Worm (Caenorhabditis elegans) whole organism, dauer: ENCODE data around the gene col-129.

Source experiments
- unc-62 ChIP-seq: sonication (generic microtip); optimal IDR thresholded peaks from 2 replicates; lab custom pipeline; 2017; ENCODE audit warnings: missing biosample characterization, missing genetic modification reagents, missing genetic modification characterization

Gene col-129

DNA sequence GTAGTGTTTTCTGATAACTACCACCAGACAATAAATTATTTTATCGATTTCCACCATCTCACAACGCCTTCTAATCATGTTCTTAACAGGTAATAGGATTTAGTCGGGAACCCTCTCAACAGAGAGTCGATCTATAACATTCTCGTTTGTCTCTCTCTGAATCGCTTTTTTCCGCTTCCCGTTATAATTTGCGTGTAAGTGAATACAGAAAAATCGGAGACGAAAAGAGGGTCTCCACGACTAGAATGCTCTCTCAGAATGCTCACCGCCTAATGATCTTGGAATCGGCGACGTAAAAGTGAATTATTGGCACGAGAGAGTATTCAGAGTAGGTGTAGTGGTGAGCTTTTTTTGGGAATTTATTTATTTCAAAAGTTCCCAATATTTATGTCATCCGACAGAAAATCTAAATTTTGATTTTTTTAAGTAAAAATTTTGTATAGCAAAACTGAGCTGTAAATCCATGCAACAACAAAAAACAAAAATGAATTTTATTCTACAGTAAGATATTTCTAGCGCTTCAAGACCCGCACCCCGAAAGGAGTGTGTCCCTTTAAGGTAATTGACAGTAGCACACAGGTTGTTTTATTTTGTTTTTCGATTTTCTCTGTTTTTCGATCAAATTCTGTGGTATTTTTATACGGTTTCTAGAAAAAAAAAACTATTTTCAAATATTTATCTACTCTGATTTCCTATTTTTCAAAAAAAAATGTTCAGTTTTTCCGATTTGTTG, 16.7 kb upstream of the col-129 start:
- no peak for TF ChIP-seq unc-62 (GFP tag; lab: Kevin White, UChicago)

DNA sequence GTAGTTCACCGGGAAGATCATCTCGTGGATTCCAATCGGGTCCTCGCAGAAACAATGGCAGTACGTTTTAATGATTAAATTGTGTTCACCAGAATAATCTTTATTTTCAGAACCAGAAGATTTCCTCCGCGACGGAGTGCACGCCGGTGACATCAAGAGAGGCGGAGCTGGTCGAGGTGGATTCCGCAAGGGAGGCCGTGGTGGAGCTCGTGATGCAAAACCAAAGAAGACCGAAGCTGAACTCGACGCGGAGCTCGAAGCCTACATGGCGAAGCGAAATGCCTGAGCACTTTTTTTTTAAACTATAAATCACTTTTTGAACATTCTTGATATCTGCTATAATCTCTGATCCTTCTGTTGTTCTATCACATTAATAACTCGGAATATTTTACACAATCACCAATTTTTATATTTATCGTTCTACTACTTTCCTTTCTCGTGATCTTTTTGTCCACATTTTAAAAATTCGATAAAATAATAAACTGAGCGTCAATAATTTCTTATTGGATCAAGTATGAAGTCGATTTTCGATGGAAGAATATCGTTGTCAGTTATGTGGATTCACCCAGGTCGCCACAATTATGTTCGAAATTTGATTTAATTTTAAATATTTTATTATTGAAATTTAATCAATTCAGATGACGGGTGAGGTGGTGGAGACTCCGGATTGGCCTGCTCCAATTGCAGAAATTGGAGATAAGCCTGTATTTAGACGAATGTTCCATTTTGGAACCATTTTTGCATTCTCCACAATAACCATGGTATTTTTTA, 14.3 kb upstream of the col-129 start, which contains the start of gene dhhc-6:
Gene dhhc-6 (plus strand): TSS at position 639 of the 771 bp plus-strand sequence.
- no peak for TF ChIP-seq unc-62 (GFP tag; lab: Kevin White, UChicago)

DNA sequence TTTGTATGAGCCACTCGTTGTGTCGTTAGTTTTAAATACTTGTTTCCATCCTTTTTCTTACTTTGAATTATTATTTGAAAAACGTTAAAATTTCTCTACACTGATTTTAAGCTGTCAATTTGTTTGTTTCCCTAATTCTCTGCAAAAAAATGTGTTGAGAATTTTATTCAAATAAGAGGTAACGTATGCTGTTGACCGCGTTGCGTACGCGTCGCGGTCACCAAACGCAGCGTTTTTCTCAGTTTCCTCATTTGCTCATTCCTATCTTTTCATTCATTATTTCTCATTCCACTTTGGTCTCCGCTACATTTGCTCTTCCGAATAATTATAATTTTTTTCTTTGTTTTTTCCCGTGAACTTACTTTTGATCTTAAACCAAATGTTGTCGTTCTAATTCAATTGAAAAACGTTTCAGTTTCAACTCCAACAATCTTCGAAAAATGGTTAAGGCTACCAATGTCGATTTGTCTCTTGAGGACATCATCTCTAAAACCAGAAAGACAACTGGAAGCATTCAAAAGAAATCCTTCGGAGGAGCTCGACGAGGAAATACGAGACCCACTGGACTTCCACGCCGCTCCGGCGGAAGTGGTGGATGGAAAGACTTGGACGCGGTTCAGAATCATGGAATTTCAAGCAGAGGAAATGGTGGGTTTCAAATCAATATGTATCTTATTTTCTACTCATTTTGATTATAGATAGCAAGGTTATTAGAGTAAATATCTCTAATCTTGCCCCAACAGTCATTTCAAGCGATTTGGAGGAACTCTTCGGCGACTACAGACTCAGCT, 12.8 kb upstream of the col-129 start, which contains the start of gene aly-3:
Gene aly-3 (plus strand): TSS at position 409 of the 791 bp plus-strand sequence.
- no peak for TF ChIP-seq unc-62 (GFP tag; lab: Kevin White, UChicago)

DNA sequence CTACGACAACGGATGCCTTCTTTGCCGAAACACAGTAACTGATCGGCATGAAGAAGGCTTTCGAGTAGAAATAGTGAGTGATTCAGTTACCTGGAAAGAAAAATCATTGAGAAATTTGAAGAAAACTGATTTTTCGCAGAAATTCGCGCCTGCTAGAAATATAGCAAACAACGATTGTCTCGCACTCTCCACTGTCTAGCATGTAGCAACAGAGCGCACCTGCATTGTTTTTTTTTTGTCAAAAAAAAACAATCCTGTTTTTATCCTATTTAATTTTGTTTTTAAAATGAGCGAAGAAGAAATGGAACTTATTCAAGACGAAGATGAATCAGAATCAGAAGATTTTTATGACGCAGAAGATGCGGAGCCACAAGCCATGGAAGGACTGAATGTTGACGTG, 10.8 kb upstream of the col-129 start, which contains the start of the genes ddb-1 and M18.6:
Gene ddb-1 (minus strand): TSS at position 90 of the 400 bp plus-strand sequence.
Gene M18.6 (plus strand): TSS at position 235 of the 400 bp plus-strand sequence.
- no peak for TF ChIP-seq unc-62 (GFP tag; lab: Kevin White, UChicago)

DNA sequence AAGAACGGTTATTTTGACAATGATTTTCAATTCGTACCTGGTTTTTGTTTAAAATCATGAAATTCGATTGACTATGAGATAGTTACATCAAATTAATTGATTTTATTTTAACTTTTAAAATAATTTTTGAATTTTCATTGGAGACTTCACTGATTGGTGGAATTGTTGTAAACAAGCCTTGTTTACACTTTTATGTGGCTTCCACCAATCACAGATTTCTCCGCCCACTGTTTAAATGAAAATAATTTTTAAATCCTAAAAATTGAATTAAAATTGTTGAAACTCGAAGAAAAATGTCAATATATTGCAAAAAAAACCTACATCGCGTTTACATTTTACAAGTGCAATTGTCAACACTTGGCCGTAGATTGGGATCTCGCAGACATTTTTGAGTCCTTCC, 10.3 kb upstream of the col-129 start:
- no peak for TF ChIP-seq unc-62 (GFP tag; lab: Kevin White, UChicago)

DNA sequence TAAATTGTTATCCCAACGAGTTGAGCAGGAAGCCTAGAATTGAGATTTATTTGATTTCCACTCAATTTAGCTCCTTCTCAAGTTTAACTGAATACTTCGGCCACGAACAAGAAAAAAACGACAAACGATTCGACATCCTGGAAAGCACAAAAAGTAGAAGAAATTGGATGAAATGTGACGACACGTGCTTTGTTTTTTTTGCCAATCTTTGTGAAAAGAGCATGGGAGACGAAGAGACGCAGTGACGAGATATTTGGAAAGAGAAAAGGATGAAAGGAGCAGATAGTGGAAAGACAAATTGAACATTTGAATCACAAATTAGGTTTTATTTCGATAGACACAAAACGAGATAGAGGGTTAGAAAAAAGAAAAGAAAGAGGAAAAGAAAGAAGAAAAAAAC, 4.3 kb upstream of the col-129 start:
- TF ChIP-seq unc-62 (GFP tag; lab: Kevin White, UChicago): no peak

DNA sequence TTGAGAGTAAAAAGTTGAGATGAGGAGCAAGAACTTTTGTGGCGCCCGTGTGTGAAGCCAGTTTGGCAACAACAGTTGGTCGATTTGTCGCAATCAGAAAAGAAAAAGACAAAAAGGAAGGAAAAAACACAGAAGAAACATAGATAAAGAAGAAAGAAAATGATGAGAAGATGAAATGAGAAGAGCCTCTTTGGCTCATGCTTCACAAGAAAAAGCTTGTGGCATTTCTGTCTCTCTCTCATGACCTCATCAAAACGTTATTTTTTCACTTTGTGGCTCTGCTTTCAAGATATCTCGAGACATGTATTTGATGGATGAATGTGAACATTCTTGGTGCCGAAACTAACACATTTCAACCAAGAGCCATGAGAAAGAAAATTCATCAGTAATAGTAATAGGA, 2.8 kb upstream of the col-129 start:
- no peak for TF ChIP-seq unc-62 (GFP tag; lab: Kevin White, UChicago)

DNA sequence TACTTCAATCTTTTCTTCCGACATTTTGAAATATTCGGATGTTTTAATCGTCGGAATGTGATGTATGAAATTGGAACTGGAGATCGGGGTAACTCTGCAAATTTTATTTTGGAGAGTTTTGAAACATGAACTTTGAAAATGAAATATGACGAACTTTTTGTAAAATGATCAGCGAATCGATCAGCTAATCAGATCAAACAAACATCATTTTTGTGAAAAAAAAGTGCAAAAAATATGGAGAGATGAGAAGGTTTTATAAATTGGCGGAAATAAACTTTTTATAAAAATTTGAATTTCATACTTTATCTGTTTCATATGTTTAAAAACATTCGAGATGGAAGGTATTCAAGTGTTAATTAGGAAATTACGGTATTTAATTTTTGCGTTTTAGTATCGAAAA, 1.2 kb upstream of the col-129 start, which contains the start of gene dlc-2:
Gene dlc-2 (minus strand): TSS at position 101 of the 400 bp plus-strand sequence.
- TF ChIP-seq unc-62 (GFP tag; lab: Kevin White, UChicago): no peak

DNA sequence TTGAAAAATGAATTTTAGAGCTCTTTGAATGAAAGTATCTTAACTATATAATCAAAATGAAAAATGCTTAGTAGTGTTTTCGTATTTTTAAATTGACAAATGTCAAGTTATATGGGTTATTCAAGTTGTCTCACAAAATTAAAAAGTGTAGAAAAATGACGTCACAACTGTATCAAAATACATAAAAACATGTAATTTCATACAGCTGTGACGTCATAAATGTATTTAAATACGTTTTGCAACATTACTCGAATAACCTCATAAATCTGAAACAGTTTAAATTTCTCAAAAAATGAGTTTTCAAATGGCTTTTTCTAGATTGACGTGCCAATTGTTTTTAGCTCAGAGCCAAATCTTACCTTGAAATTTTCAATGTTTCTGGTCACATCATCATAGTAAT, 496 bp downstream of the col-129 start:
- TF ChIP-seq unc-62 (GFP tag; lab: Kevin White, UChicago): no peak

DNA sequence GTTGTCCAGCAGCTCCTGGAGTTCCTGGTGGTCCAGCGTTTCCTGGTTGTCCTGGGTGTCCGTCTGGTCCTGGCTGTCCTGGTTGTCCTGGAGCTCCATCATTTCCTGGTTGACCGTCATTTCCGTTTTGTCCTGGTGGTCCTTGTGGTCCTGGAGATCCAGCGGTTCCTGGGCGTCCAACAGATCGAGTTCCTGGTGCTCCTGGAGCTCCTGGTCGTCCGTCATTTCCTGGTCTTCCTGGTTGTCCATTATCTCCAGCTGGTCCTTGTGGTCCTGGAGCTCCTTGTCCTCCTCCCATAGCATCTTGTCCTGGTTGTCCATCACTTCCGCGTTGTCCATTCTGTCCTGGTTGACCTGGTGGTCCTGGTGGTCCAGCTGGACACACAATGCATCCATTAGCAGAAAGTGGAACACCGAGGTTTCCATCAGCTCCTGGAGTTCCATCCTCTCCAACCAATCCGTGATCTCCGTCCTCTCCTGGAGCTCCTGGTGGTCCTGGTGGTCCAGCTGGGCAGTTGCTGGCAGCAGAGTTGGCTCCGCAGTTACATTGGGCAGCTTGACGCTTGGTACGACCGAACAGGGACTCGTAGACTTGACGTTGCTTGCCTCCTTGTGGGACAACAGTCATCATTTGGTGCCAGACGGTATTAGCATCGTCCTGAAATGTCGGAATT, 1.1 kb downstream of the col-129 start:
- TF ChIP-seq unc-62 (GFP tag; lab: Kevin White, UChicago): no peak

DNA sequence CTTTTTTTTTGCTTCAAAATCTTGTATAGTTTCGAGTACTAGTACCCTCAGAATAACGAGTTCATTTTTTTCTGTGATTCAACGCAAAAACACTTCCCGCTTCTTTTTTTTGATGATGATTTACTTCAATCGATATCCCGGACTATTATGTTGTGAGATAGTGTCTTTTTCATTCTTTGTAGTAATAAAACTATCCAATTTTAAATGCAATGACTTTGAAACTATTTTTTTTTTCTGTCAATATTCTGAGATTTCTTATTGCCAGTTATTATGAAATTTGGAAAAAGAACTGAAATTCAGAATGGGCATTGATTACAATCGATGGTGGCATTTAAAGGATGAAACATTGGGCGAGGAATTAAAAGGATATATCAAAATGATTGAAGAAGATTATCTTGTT, 4.7 kb downstream of the col-129 start, which contains the start of gene M18.3:
Gene M18.3 (plus strand): TSS at position 301 of the 400 bp plus-strand sequence.
- TF ChIP-seq unc-62 (GFP tag; lab: Kevin White, UChicago): no peak

DNA sequence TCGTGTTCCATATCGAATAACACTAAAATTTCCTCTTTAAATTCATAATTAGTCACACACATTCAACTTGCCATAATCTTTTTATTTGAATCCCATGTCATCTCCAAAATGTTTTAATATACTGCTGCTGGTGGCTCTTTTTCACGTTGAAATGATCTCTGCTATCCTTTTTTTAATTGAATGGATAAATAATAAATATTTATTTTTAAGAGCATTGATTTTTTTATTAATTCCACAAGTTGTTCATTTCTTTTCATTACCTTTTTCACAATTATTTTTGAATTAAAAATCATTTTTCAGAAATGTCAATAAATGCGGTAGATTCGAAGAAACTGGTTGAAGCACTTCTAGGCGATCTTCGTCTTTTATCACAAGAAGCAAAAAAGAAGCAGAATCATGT, 13.8 kb downstream of the col-129 start, which contains the start of gene mon-2:
Gene mon-2 (plus strand): TSS at position 301 of the 400 bp plus-strand sequence.
- no peak for TF ChIP-seq unc-62 (GFP tag; lab: Kevin White, UChicago)

DNA sequence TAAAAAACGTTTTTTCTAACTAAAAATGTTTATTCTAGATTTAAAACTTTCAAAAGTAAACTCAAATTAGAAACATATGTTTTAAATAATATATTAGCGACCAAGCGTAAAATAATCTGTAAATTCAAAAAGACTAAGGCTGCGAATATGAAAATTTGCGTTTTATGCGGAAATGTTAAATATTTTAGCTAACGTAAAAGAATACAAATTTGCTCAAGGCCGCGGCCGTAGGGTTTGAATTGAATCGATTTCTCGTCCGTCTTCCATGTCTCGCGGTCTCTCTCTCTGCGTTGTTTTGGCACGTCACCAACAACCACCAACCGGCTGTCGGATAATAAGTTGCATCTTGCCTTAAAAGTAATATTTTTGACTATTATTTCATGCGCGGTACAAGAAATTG, 16.4 kb downstream of the col-129 start, which contains the start of gene F11A10.5:
Gene F11A10.5 (plus strand): TSS at position 301 of the 400 bp plus-strand sequence.
- no peak for TF ChIP-seq unc-62 (GFP tag; lab: Kevin White, UChicago)

DNA sequence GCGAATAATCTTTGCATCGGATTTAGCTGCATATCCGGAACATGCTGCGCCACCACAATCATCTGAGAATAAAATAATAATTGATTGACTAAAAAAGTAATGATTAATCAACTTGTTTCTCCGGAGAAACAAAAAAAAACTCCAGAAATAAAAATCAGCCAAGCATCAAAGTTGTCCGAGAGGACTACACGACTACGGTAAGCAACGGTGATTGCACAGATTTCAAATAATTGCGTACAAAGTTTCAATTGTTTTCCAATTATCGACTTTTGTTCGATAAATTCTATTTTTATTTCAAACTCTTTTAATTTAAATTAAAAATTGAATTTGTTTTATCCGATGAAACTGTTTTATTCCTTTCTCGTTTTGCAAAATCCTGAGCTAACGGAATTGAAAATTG, 16.9 kb downstream of the col-129 start, which contains the start of gene cpsf-4:
Gene cpsf-4 (minus strand): TSS at position 62 of the 400 bp plus-strand sequence.
- no peak for TF ChIP-seq unc-62 (GFP tag; lab: Kevin White, UChicago)
